Fruit fly (Drosophila melanogaster): ENCODE data around the gene RtGEF.

dm6 chr2L:20341211-20341998 is 8.8 kb upstream of the RtGEF start:
- no peak for TF ChIP-seq CG18262 (tag; optimal IDR thresholded peaks at IDR 0.05)
- TF ChIP-seq CG6654 (GFP tag; optimal IDR thresholded peaks at IDR 0.05) = no peak
- no peak for TF ChIP-seq pita (GFP tag; optimal IDR thresholded peaks at IDR 0.05)
- TF ChIP-seq H15 (GFP tag; IDR thresholded peaks at IDR 0.05) = no peak
